Fruit fly (Drosophila melanogaster) S2 (cell line): ENCODE data around the gene Pdi.

Experiments
- CG8478 ChIP-seq: fragments of >200 bp; optimal IDR thresholded peaks from 2 replicates; lab custom pipeline; 2018
- CTCF ChIP-seq, 2 experiments: fragments of >200 bp; optimal IDR thresholded peaks; 2 replicates each; lab custom pipeline; 2018

Gene Pdi

DNA sequence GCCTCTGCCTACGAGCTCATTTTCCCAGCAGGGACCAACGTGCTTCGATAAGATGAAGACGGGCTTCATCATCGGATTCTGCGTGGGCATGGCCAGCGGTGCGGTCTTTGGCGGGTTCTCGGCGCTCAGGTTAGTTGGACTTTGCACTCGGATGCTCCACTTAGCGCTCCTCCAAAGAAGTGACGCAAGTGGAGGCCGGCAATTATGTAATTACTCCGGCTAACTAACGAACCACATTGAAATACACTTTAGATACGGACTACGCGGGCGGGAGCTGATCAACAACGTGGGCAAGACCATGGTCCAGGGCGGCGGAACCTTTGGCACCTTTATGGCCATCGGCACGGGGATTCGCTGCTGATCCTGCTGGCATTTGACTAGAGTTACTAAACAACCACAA lies 19.4 kb upstream of the Pdi start:
- no peak for TF ChIP-seq CG8478 (lab: Kevin White, UChicago)
- no peak for TF ChIP-seq CTCF (optimal IDR thresholded peaks at IDR 0.05; lab: Kevin White, UChicago)

DNA sequence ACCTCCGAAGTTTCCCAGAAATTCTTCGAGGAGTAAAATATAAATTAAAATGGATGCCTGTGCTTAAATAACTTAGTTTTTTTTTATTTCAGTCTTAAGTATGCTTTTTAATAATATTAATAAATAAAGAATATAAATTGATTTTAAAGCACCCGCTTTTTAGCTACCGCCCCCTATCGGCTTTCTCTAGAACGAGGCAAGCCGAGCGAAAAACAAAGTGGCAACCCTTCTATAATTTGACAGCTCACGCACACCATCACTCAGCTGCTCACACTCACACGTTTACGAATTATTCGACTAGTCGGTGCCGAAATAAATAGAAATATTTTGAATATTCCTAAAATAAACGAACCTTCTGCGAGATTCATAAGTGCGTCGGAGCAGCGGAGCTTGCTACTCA lies 18.9 kb upstream of the Pdi start, which contains the start of gene CG6878:
TSS of gene CG6878 (plus strand) at position 269 of the 400 bp plus-strand sequence.
- TF ChIP-seq CTCF (optimal IDR thresholded peaks at IDR 0.05; lab: Kevin White, UChicago): peak; percentile 75 to 91
- no peak for TF ChIP-seq CG8478 (lab: Kevin White, UChicago)

DNA sequence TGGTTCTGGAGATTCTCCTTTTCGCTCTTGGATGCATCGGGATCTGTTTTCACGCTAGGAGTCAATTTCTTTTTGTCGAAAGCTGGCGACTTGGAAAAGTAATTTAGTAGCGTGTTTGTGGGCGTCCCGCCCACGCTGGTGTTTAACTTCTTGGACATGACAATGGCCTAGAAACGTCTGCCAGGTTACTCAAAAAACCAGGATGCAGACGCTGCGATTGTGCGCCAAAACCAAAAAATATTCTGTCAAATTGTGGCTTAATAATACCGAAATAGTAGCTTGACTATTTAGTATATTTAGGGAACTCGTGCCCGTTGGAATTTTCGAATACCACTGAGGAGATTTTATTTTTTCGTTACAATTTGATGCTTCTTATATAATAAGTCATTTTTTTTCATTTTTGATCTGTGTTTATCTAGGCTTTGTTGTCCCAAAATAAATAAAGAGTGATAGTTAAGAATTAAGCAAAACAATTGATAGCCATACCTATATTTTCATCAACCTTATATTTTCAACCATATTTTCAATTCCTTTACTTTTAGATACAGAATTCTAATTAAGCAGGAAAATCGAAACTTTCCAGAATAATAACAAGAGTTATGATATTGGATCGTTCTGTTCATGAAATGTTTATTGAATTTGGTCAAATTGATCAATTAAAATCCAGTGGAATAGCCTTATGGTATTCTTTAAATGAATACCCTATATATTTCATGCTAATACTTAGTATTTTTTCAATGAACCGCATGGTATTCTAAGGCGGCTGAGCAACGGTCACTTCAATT lies 15.9 kb upstream of the Pdi start, which contains the start of the genes Msh6 and Prp31:
TSS of gene Msh6 (minus strand) at position 233 of the 785 bp plus-strand sequence.
TSS of gene Prp31 (plus strand) at position 771 of the 785 bp plus-strand sequence.
- no peak for TF ChIP-seq CG8478 (lab: Kevin White, UChicago)
- TF ChIP-seq CTCF (optimal IDR thresholded peaks at IDR 0.05; lab: Kevin White, UChicago): no peak

DNA sequence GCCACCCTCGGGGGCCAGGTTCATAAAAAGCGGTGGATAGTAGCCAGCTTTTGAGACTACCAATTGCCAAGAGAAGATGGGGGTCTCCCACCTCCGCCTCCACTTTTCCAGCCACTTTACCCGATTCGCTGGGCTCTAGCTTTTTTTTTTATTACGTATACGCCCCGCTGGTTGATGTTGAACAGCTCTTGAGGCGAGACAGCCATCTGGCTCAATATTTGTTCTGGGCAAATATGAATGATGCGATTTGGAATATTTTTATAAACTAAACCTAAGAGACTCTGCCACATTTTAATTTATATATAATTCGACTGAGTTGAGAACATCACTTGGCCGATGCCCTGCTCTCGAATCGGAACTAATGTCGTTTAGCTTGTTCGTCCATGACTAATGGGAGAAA lies 7.4 kb upstream of the Pdi start:
- TF ChIP-seq CTCF (optimal IDR thresholded peaks at IDR 0.05; lab: Kevin White, UChicago) (no peak), CG8478 (lab: Kevin White, UChicago) (no peak)

DNA sequence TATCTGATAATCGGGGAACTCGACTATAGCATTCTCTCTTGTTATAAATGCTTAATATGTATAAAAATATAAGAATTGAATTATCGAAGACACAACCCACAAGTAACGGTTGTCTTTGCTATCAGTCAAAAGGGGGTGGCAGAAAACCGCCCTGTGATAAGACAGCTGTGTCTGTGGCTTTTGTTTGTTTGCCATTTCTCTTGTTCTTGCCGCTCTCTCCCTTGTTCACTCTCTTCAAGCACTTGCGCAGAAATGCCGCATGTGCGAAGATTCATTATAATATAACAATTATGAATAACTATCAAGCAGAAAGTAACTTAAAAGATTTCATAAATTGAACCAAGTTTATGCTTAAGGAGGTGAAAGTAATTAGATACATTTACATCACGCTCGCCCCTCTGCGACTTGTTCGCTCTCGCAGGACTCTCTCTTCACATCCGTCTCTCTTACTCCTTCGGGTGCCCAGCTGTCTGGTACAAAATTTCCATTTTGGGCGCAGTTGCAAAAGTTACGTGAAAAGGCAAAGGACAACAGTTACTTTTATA lies 4.1 kb upstream of the Pdi start, which contains the start of gene FucTA:
TSS of gene FucTA (plus strand) at position 495 of the 545 bp plus-strand sequence.
- TF ChIP-seq CTCF (optimal IDR thresholded peaks at IDR 0.05; lab: Kevin White, UChicago) (no peak), CG8478 (lab: Kevin White, UChicago) (no peak)

DNA sequence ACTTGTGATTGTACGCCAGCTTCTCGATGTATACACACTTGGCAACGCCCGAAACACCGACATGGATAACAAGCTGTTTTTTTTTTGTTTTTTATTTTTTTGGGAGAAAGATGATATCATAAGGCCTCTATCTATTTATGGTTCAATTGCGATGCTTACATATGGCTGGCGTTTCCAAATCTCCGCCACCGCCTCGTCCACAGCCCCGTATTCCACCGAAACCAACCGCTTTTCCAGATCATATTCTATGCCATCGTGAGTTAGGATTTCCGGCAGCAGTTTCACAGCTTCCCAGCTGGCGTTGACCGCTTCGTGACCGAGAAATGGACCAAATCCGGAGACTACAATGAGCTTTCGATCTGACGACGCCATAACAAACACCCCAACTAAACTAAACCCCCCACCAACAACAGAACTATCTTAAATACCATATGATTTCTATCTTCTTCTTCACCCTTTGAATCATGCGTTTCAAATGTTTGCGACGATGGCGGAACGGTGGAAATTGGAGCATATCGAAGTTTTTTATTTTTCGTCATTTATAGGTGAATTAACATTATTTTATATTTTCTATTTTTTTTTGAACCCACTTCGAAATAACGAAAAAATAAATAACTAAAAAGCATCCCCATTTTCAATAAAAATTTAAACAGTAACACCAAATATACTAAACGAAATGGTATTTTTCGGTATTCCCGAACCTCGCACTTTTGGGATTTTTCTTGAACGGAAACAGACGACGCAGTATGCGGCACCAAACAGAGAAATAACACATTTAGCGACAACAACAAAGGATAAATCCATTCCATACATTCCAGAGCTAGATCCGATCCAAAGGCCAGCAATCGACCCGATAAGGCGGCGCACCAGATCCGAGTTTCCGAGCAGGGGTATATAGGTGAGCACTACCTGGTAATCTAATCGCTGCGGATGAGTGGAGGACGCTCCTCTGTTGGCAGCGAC lies 1.3 kb upstream of the Pdi start, which contains the start of the genes CG32147 and Pex3:
TSS of gene CG32147 (minus strand) at position 422 of the 963 bp plus-strand sequence.
TSS of gene Pex3 (plus strand) at position 718 of the 963 bp plus-strand sequence.
- peak in 1 of 2 experiments; percentile 20 for TF ChIP-seq CTCF (optimal IDR thresholded peaks at IDR 0.05; lab: Kevin White, UChicago)
- TF ChIP-seq CG8478 (lab: Kevin White, UChicago): no peak

DNA sequence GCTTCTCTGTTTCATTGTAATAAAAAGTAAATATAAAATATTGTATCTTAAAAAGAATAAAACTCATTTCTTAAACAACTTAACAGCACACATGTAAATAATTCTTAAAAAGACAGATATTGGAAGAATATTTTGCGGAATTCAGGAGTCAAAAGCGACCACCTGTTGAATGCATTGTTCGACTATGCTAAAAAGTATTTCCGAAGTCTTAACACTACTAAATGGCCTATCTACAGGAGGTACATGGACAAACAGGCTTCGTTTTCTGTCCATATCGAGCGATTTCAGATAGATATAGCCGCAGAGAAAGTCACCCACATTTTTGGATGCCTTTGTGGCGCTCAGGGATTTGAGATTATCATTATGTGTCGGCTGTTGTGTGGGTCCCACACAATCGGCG lies 468 bp upstream of the Pdi start:
- TF ChIP-seq CG8478 (lab: Kevin White, UChicago) (no peak), CTCF (optimal IDR thresholded peaks at IDR 0.05; lab: Kevin White, UChicago) (no peak)

DNA sequence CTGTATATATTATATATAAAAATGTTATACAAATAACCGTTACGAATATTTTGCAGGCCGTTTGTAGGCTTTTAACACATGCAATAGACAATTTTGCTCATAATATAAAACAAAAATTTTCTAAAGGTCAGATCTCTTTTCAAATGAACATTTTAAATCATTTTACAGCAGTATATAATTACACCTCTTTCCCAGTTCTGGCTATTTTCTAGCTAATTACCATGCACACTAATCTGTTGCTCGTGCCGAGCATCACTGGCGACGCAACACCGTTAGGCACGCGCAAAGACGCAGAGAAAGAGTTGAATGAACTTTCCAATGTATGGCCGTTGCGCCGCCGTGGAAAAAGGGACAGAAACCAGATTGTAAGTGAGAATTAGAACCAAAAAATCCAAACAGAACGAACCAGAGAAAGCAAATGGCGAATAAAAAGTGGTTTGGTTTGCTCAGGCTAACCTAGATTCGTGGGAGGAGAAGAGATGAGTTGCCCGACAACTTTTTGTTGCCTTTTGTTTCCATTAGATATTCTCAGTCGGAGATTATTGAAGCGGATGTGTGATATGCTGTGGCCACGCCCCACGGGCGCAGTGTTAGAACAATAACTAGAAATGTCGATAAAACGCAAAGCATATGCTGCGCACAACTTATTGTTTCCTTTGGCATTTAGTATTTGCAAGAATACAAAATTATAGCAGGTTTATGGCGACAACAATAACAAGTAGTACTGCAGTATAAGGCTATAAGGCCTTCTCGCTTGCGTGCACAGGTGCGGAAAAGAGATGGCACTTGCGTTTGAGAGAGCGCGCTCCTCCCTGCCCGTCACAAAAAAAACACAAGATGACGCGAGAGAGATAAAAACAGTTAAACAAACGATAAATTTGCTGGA lies 1.3 kb downstream of the Pdi start:
- TF ChIP-seq CG8478 (lab: Kevin White, UChicago) (no peak), CTCF (optimal IDR thresholded peaks at IDR 0.05; lab: Kevin White, UChicago) (no peak)

DNA sequence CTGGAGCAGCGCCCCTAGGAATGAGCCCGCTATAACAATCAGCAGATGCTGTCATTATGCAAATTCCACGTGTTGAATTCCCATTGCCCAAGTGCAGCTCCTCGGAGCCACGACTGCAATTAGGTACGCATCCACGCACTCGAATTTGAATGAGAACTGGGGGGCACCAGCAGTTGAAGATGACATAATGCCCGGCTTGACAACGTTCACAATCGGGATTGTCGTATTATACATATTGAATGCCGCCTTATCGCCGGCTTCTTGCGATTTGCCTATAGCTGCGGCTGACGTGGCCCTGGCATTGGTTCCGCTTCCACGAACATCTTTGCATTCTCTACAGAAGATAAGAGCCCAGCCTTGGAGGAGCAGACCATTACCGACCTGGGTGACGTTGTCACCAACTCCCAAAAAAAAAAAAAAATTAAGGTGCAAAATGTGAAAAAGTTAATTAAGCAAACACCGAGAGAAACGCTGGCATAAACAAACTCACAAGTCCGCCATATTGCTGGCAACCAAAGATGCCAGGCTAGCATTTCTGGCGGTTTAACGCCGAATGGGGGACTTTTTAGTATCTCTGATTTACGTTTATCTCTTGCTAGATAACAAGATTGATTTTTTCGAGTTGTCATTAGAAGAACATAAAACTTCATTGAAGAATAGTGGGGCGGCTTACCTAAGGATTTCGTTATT lies 2.2 kb downstream of the Pdi start:
- TF ChIP-seq CG8478 (lab: Kevin White, UChicago): no peak
- TF ChIP-seq CTCF (optimal IDR thresholded peaks at IDR 0.05; lab: Kevin White, UChicago): no peak

DNA sequence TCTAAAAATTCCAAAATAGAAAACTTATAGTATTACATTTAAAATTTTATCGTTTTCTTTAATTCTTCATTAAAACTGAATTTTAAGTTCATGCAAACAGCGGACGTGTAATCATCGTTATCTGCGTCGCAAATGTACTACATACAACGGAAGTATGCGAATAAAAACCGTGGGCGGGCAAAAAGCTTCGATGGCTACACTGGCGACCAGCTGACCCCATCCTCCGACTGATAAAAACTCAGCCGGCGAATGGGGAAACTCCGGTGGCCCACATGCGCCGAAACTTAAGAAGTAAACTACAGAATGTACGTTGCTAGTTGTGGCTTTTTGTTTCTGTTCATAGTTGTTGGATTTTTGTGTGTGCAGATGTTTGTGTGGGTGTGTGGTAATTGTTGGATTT lies 4.8 kb downstream of the Pdi start:
- TF ChIP-seq CTCF (optimal IDR thresholded peaks at IDR 0.05; lab: Kevin White, UChicago) (no peak), CG8478 (lab: Kevin White, UChicago) (no peak)

DNA sequence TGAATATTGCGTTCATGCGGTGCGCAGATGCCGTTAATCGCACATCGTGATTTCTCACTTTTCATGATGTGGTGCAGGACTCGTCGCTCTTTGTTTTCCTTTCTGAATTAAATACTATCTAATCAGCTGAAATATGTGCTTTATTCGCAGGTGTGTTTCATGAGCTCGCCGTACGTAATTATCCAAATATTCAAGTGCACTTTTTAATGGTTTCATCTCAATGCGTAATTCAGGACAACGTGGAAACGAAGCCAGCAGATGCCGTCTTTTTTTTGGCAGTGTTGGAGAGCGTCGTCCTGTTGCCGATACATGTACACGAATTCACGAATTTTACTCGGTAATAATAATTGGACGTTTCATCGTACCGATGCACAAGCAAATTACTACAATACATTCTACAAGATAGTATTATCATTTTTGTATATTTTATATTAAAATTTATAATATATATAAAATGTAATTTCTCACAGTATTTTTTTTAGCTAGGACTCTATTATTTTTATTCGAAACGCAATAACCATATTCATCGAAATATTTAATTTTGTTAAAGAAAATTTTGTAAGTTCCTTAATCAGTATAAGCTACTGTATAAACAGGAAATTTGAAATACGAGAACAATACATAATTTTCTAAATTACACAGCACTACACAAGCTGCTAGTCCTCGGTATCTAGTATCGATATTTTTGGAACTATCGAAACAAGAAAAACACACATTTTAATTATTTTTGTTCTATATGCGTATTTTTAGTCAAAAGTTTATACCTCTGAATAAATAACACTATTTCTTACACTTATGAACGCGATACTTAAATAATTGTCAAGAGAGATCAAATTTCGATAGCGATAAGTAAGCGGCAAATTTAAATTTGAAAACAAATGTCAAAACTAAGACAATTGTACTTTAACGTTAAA lies 5.7 kb downstream of the Pdi start, which contains the start of gene CG12316:
TSS of gene CG12316 (minus strand) at position 276 of the 914 bp plus-strand sequence.
- TF ChIP-seq CTCF (optimal IDR thresholded peaks at IDR 0.05; lab: Kevin White, UChicago) (no peak), CG8478 (lab: Kevin White, UChicago) (no peak)

DNA sequence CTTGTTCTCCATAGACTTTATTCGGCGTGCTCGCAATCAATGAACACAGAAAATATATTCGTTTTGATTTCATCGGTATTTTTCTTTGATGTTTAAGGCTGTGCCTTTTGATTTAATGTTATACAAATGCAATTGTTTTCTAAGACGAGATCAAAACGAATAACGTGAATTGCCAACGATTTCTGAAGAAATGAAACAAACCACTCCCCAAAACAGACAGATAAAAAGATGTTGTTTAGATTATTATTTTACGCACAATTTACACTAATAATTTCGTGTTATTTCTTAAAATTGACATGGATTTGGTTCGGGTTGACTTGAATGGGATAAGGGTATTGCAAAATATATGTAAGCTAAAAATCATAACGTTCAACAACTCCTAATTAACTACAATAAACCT lies 11.4 kb downstream of the Pdi start, which contains the start of gene CG13457:
TSS of gene CG13457 (minus strand) at position 101 of the 400 bp plus-strand sequence.
- TF ChIP-seq CTCF (optimal IDR thresholded peaks at IDR 0.05; lab: Kevin White, UChicago): no peak
- TF ChIP-seq CG8478 (lab: Kevin White, UChicago): no peak
